Worm (Caenorhabditis elegans): ENCODE results near the gene F52D10.2.

ce11 chrX:11596876-11597275, 5.4 kb upstream of the F52D10.2 start:
- no peak for TF ChIP-seq bed-1 (GFP tag; IDR thresholded peaks at IDR 0.05)
- TF ChIP-seq ets-4 (GFP tag; optimal IDR thresholded peaks at IDR 0.05) = no peak
- no peak for TF ChIP-seq lin-40 (tag; optimal IDR thresholded peaks at IDR 0.05)
- no peak for TF ChIP-seq efl-1 (GFP tag; optimal IDR thresholded peaks at IDR 0.05)
